Fruit fly (Drosophila melanogaster) whole organism, embryonic: ENCODE results near the gene Orct2.

Source experiments
- ATbp ChIP-seq: fragments of 200-800 bp; sonication (Bioruptor generic); optimal IDR thresholded peaks from 2 replicates; lab custom pipeline; 2017; ENCODE audit warnings: missing biosample characterization, mild to moderate bottlenecking, missing genetic modification characterization, missing genetic modification reagents
- Antp ChIP-seq: fragments of 200-800 bp; sonication (Bioruptor generic); optimal IDR thresholded peaks from 3 replicates; lab custom pipeline; 2016; ENCODE audit warnings: missing biosample characterization, missing genetic modification characterization
- CG10431 ChIP-seq: fragments of 200-800 bp; sonication (Bioruptor generic); optimal IDR thresholded peaks from 3 replicates; lab custom pipeline; 2018; ENCODE audit warnings: missing biosample characterization, mild to moderate bottlenecking, missing genetic modification characterization
- CG10543 ChIP-seq: fragments of 200-800 bp; sonication (Bioruptor generic); optimal IDR thresholded peaks from 3 replicates; lab custom pipeline; 2017; ENCODE audit warnings: missing biosample characterization, mild to moderate bottlenecking, missing genetic modification characterization, moderate library complexity
- CG11085 ChIP-seq: fragments of 200-800 bp; sonication (Bioruptor generic); IDR thresholded peaks from 2 replicates; pipeline ENCODE4 v1.3.6; 2022; ENCODE audit warnings: missing biosample characterization, missing genetic modification characterization
- CG11696 ChIP-seq: fragments of 200-800 bp; sonication (Bioruptor generic); IDR thresholded peaks from 2 replicates; pipeline ENCODE4 v1.3.6; 2022; ENCODE audit warnings: missing biosample characterization, missing genetic modification characterization
- CG12155 ChIP-seq: fragments of 200-800 bp; sonication (Bioruptor generic); optimal IDR thresholded peaks from 3 replicates; lab custom pipeline; 2016; ENCODE audit warnings: missing biosample characterization, missing genetic modification characterization
- CG12769 ChIP-seq: fragments of 200-800 bp; sonication (Bioruptor generic); optimal IDR thresholded peaks from 2 replicates; lab custom pipeline; 2019; ENCODE audit warnings: missing biosample characterization, mild to moderate bottlenecking, missing genetic modification characterization, moderate library complexity
- CG13296 ChIP-seq: fragments of 200-800 bp; sonication (Bioruptor generic); optimal IDR thresholded peaks from 3 replicates; lab custom pipeline; 2018; ENCODE audit warnings: missing biosample characterization, mild to moderate bottlenecking, missing genetic modification characterization
- CG14441 ChIP-seq: fragments of 200-800 bp; sonication (Bioruptor generic); IDR thresholded peaks from 2 replicates; pipeline ENCODE4 v1.3.6; 2022; ENCODE audit warnings: missing biosample characterization, missing genetic modification characterization
- CG14710 ChIP-seq: fragments of 200-800 bp; sonication (Bioruptor generic); optimal IDR thresholded peaks from 3 replicates; lab custom pipeline; 2019; ENCODE audit warnings: missing biosample characterization, mild to moderate bottlenecking, missing genetic modification characterization, moderate library complexity
- CG17802 ChIP-seq: fragments of 200-800 bp; sonication (Bioruptor generic); optimal IDR thresholded peaks from 2 replicates; lab custom pipeline; 2018; ENCODE audit warnings: missing biosample characterization, mild to moderate bottlenecking, missing genetic modification characterization, moderate library complexity
- CG17912 ChIP-seq: fragments of 200-800 bp; sonication (Bioruptor generic); optimal IDR thresholded peaks from 2 replicates; lab custom pipeline; 2018; ENCODE audit warnings: missing biosample characterization, mild to moderate bottlenecking, missing genetic modification characterization
- CG18476 ChIP-seq: fragments of 200-800 bp; sonication (Bioruptor generic); optimal IDR thresholded peaks from 2 replicates; lab custom pipeline; 2016; ENCODE audit warnings: missing biosample characterization, mild to moderate bottlenecking, missing genetic modification characterization
- CG31365 ChIP-seq: fragments of 200-800 bp; sonication (Bioruptor generic); optimal IDR thresholded peaks from 2 replicates; lab custom pipeline; 2018; ENCODE audit warnings: missing biosample characterization, mild to moderate bottlenecking, missing genetic modification characterization
- CG3838 ChIP-seq: fragments of 200-800 bp; sonication (Bioruptor generic); optimal IDR thresholded peaks from 3 replicates; lab custom pipeline; 2016; ENCODE audit warnings: missing biosample characterization, missing genetic modification characterization
- CG42726 ChIP-seq: fragments of 200-800 bp; sonication (Bioruptor generic); IDR thresholded peaks from 2 replicates; pipeline ENCODE4 v1.3.6; 2022; ENCODE audit warnings: missing biosample characterization, missing genetic modification characterization; ENCODE audit not compliant: partially characterized antibody
- CG4360 ChIP-seq: fragments of 200-800 bp; sonication (Bioruptor generic); IDR thresholded peaks from 2 replicates; pipeline ENCODE4 v1.3.6; 2022; ENCODE audit warnings: missing biosample characterization, missing genetic modification characterization
- CG43689 ChIP-seq: fragments of 200-800 bp; sonication (Bioruptor generic); IDR thresholded peaks from 2 replicates; pipeline ENCODE4 v1.3.6; 2022; ENCODE audit warnings: missing biosample characterization, missing genetic modification characterization
- CG6689 ChIP-seq: fragments of 200-800 bp; sonication (Bioruptor generic); IDR thresholded peaks from 2 replicates; pipeline ENCODE4 v1.3.6; 2022; ENCODE audit warnings: missing biosample characterization, missing genetic modification characterization
- CG8089 ChIP-seq: fragments of 200-800 bp; sonication (Bioruptor generic); optimal IDR thresholded peaks from 3 replicates; lab custom pipeline; 2016; ENCODE audit warnings: missing biosample characterization, missing genetic modification characterization
- CG9932 ChIP-seq: fragments of 200-800 bp; sonication (Bioruptor generic); IDR thresholded peaks from 2 replicates; pipeline ENCODE4 v1.3.6; 2022; ENCODE audit warnings: missing biosample characterization, missing genetic modification characterization
- Deaf1 ChIP-seq: fragments of 200-800 bp; optimal IDR thresholded peaks from 3 replicates; lab custom pipeline; 2019; ENCODE audit warnings: missing biosample characterization, mild to moderate bottlenecking, missing genetic modification characterization, moderate library complexity
- Dfd ChIP-seq, 2 experiments: fragments of >200 bp; optimal IDR thresholded peaks; 2 replicates each; lab custom pipeline; 2017; ENCODE audit warnings: missing biosample characterization in 2 of 2, missing genetic modification characterization in 2 of 2
- E2f1 ChIP-seq: fragments of 200-800 bp; sonication (Bioruptor generic); IDR thresholded peaks from 2 replicates; pipeline ENCODE4 v1.3.6; 2022; ENCODE audit warnings: missing biosample characterization, missing genetic modification characterization
- Hmr ChIP-seq: fragments of 200-800 bp; sonication (Bioruptor generic); optimal IDR thresholded peaks from 3 replicates; lab custom pipeline; 2017; ENCODE audit warnings: mild to moderate bottlenecking, missing biosample characterization, missing genetic modification reagents, missing genetic modification characterization
- Myb ChIP-seq: fragments of 200-800 bp; sonication (Bioruptor generic); optimal IDR thresholded peaks from 2 replicates; lab custom pipeline; 2016; ENCODE audit warnings: missing biosample characterization, missing genetic modification characterization
- Nf-YB ChIP-seq: fragments of 200-800 bp; sonication (Bioruptor generic); optimal IDR thresholded peaks from 3 replicates; lab custom pipeline; 2019; ENCODE audit warnings: missing biosample characterization, mild to moderate bottlenecking, missing genetic modification characterization, moderate library complexity
- Poxn ChIP-seq: fragments of 200-800 bp; sonication (Bioruptor generic); IDR thresholded peaks from 2 replicates; pipeline ENCODE4 v1.3.6; 2022; ENCODE audit warnings: missing biosample characterization, missing genetic modification characterization
- Six4 ChIP-seq: fragments of 200-800 bp; sonication (Bioruptor generic); optimal IDR thresholded peaks from 2 replicates; lab custom pipeline; 2016; ENCODE audit warnings: missing biosample characterization, missing genetic modification characterization
- Sox100B ChIP-seq: fragments of 200-800 bp; sonication (Bioruptor generic); optimal IDR thresholded peaks from 3 replicates; lab custom pipeline; 2018; ENCODE audit warnings: missing biosample characterization, mild to moderate bottlenecking, missing genetic modification characterization
- Sox102F ChIP-seq: fragments of 200-800 bp; sonication (Bioruptor generic); optimal IDR thresholded peaks from 2 replicates; lab custom pipeline; 2018; ENCODE audit warnings: missing biosample characterization, mild to moderate bottlenecking, missing genetic modification characterization, moderate library complexity
- TFAM ChIP-seq: fragments of 200-800 bp; sonication (Bioruptor generic); optimal IDR thresholded peaks from 2 replicates; lab custom pipeline; 2017; ENCODE audit warnings: missing biosample characterization, missing genetic modification characterization, inconsistent platforms
- Xrp1 ChIP-seq: fragments of 200-800 bp; sonication (Bioruptor generic); IDR thresholded peaks from 2 replicates; pipeline ENCODE4 v1.3.6; 2022; ENCODE audit warnings: missing biosample characterization, missing genetic modification characterization
- ci ChIP-seq: fragments of 200-800 bp; sonication (Bioruptor generic); IDR thresholded peaks from 3 replicates; pipeline ENCODE4 v1.3.6; 2022; ENCODE audit warnings: missing biosample characterization, missing genetic modification characterization
- cwo ChIP-seq: fragments of 200-800 bp; sonication (Bioruptor generic); optimal IDR thresholded peaks from 3 replicates; lab custom pipeline; 2017; ENCODE audit warnings: missing biosample characterization, missing genetic modification characterization, mild to moderate bottlenecking, moderate library complexity, missing genetic modification reagents
- gcm ChIP-seq: fragments of 200-800 bp; sonication (Bioruptor generic); optimal IDR thresholded peaks from 2 replicates; lab custom pipeline; 2019; ENCODE audit warnings: missing biosample characterization, mild to moderate bottlenecking, missing genetic modification characterization, moderate library complexity
- gsb-n ChIP-seq: fragments of 200-800 bp; sonication (Bioruptor generic); optimal IDR thresholded peaks from 3 replicates; lab custom pipeline; 2018; ENCODE audit warnings: missing biosample characterization, mild to moderate bottlenecking, missing genetic modification characterization
- insv ChIP-seq, 2 experiments: fragments of 200-800 bp; sonication (Bioruptor generic); optimal IDR thresholded peaks; 3 replicates each; lab custom pipeline; 2016 to 2018; ENCODE audit warnings: missing biosample characterization in 2 of 2, missing genetic modification characterization in 2 of 2
- jigr1 ChIP-seq: fragments of 200-800 bp; sonication (Bioruptor generic); IDR thresholded peaks from 3 replicates; pipeline ENCODE4 v1.3.6; 2022; ENCODE audit warnings: missing biosample characterization, missing genetic modification characterization
- jumu ChIP-seq: fragments of 200-800 bp; sonication (Bioruptor generic); optimal IDR thresholded peaks from 3 replicates; lab custom pipeline; 2016; ENCODE audit warnings: missing biosample characterization, missing genetic modification characterization
- mam ChIP-seq: fragments of 200-800 bp; sonication (Bioruptor generic); optimal IDR thresholded peaks from 3 replicates; lab custom pipeline; 2016; ENCODE audit warnings: missing biosample characterization, missing genetic modification characterization
- pita ChIP-seq: fragments of 200-800 bp; sonication (Bioruptor generic); optimal IDR thresholded peaks from 2 replicates; lab custom pipeline; 2017; ENCODE audit warnings: missing biosample characterization, mild to moderate bottlenecking, missing genetic modification characterization
- pzg ChIP-seq: fragments of 200-800 bp; sonication (Bioruptor generic); optimal IDR thresholded peaks from 3 replicates; lab custom pipeline; 2018; ENCODE audit warnings: missing biosample characterization, mild to moderate bottlenecking, missing genetic modification characterization, moderate library complexity
- row ChIP-seq: fragments of 200-800 bp; sonication (Bioruptor generic); IDR thresholded peaks from 3 replicates; pipeline ENCODE4 v1.3.6; 2022; ENCODE audit warnings: missing biosample characterization, missing genetic modification characterization
- run ChIP-seq: fragments of 200-800 bp; sonication (Bioruptor generic); optimal IDR thresholded peaks from 3 replicates; lab custom pipeline; 2018; ENCODE audit warnings: missing biosample characterization, mild to moderate bottlenecking, missing genetic modification characterization
- seq ChIP-seq: fragments of 200-800 bp; sonication (Bioruptor generic); IDR thresholded peaks from 2 replicates; pipeline ENCODE4 v1.3.6; 2022; ENCODE audit warnings: missing biosample characterization, missing genetic modification characterization
- sob ChIP-seq: fragments of 200-800 bp; sonication (Bioruptor generic); IDR thresholded peaks from 2 replicates; pipeline ENCODE4 v1.3.6; 2022; ENCODE audit warnings: missing biosample characterization, missing genetic modification characterization
- stc ChIP-seq: fragments of 200-800 bp; sonication (Bioruptor generic); IDR thresholded peaks from 2 replicates; pipeline ENCODE4 v1.3.6; 2022; ENCODE audit warnings: missing biosample characterization, missing genetic modification characterization
- tin ChIP-seq: fragments of 200-800 bp; sonication (Bioruptor generic); optimal IDR thresholded peaks from 3 replicates; lab custom pipeline; 2016; ENCODE audit warnings: missing biosample characterization, missing genetic modification characterization
- trh ChIP-seq: fragments of 200-800 bp; sonication (Bioruptor generic); optimal IDR thresholded peaks from 2 replicates; lab custom pipeline; 2016; ENCODE audit warnings: missing biosample characterization, missing genetic modification characterization
- vfl ChIP-seq: fragments of 200-800 bp; sonication (Bioruptor generic); optimal IDR thresholded peaks from 2 replicates; lab custom pipeline; 2016; ENCODE audit warnings: missing biosample characterization, missing genetic modification characterization
- yki ChIP-seq: fragments of >200 bp; optimal IDR thresholded peaks from 3 replicates; lab custom pipeline; 2018
- zen ChIP-seq: fragments of 200-800 bp; sonication (Bioruptor generic); optimal IDR thresholded peaks from 3 replicates; lab custom pipeline; 2018; ENCODE audit warnings: missing biosample characterization, mild to moderate bottlenecking, missing genetic modification characterization, moderate library complexity

Gene Orct2

dm6 chr3R:24301520-24301919 is 28.7 kb downstream of the Orct2 start (continued):
- TF ChIP-seq Poxn (GFP tag; lab: Robert Waterston, UW) (no peak), ATbp (peak; percentile 72), jigr1 (GFP tag; lab: Robert Waterston, UW) (no peak), Hmr (no peak), CG43689 (no peak), pita (GFP tag; lab: Kevin White, UChicago) (no peak), gsb-n (tag; lab: Kevin White, UChicago) (peak; percentile 8), CG10543 (no peak), gcm (no peak), CG10431 (peak; percentile 25), seq (GFP tag; lab: Robert Waterston, UW) (peak; percentile 25; the same call in 1 of the 2 replicates), stc (GFP tag; lab: Robert Waterston, UW) (no peak; the same call in 1 of the 2 replicates), CG9932 (no peak), tin (GFP tag; lab: Kevin White, UChicago) (no peak), E2f1 (GFP tag; lab: Robert Waterston, UW) (no peak), insv (GFP tag; optimal IDR thresholded peaks at IDR 0.05; lab: Kevin White, UChicago) (no peak), ci (GFP tag; lab: Robert Waterston, UW) (no peak), Six4 (GFP tag; lab: Kevin White, UChicago) (no peak), jumu (GFP tag; lab: Kevin White, UChicago) (no peak), TFAM (no peak), cwo (GFP tag; lab: Kevin White, UChicago) (no peak), Antp (GFP tag; lab: Kevin White, UChicago) (no peak), CG18476 (GFP tag; lab: Kevin White, UChicago) (no peak), CG42726 (no peak), CG14710 (tag; lab: Kevin White, UChicago) (no peak), Xrp1 (GFP tag; lab: Robert Waterston, UW) (peak; percentile 45)

- TF ChIP-seq Nf-YB (GFP tag; lab: Kevin White, UChicago) (no peak), CG4360 (no peak), Deaf1 (tag; lab: Kevin White, UChicago) (no peak), Sox102F (GFP tag; lab: Kevin White, UChicago) (no peak), row (GFP tag; lab: Robert Waterston, UW) (peak; percentile 56; the same call in 2 of the 3 replicates), sob (GFP tag; lab: Robert Waterston, UW) (no peak), CG11085 (GFP tag; lab: Robert Waterston, UW) (no peak), Sox100B (GFP tag; lab: Kevin White, UChicago) (no peak), CG6689 (no peak), CG13296 (GFP tag; lab: Kevin White, UChicago) (no peak), CG11696 (GFP tag; lab: Robert Waterston, UW) (no peak), CG17802 (tag; lab: Kevin White, UChicago) (no peak), mam (GFP tag; lab: Kevin White, UChicago) (no peak), run (tag; lab: Kevin White, UChicago) (no peak), zen (tag; lab: Kevin White, UChicago) (no peak), CG17912 (GFP tag; lab: Kevin White, UChicago) (no peak), CG31365 (no peak), CG3838 (GFP tag; lab: Kevin White, UChicago) (no peak), trh (no peak), CG12155 (GFP tag; lab: Kevin White, UChicago) (no peak), Myb (GFP tag; lab: Kevin White, UChicago) (no peak), Dfd (GFP tag; optimal IDR thresholded peaks at IDR 0.05; lab: Kevin White, UChicago) (no peak), vfl (GFP tag; lab: Kevin White, UChicago) (no peak), CG12769 (tag; lab: Kevin White, UChicago) (no peak), CG14441 (GFP tag; lab: Robert Waterston, UW) (peak; percentile 49; the same call in 1 of the 2 replicates), yki (lab: Kevin White, UChicago) (no peak), pzg (GFP tag; lab: Kevin White, UChicago) (no peak), CG8089 (GFP tag; lab: Kevin White, UChicago) (no peak)
Observed at dm6 chr3R:24303060-24303459, 30.2 kb downstream of the Orct2 start.
